Worm (Caenorhabditis elegans): ENCODE measurements around the gene C08F8.15.

ce11 chrIV:11183991-11184390 lies 23.4 kb upstream of the C08F8.15 start, which contains the start of gene nuaf-3:
- no peak for TF ChIP-seq blmp-1 (tag; optimal IDR thresholded peaks at IDR 0.05)
- TF ChIP-seq pha-4 (tag; optimal IDR thresholded peaks at IDR 0.05), result no peak
- no peak for TF ChIP-seq mep-1 (tag; optimal IDR thresholded peaks at IDR 0.05)
- TF ChIP-seq ces-1 (GFP tag; optimal IDR thresholded peaks at IDR 0.05), result no peak
- TF ChIP-seq nhr-28 (tag; optimal IDR thresholded peaks at IDR 0.05), result no peak
- no peak for TF ChIP-seq unc-39 (tag; optimal IDR thresholded peaks at IDR 0.05)
- no peak for TF ChIP-seq ceh-43 (GFP tag; optimal IDR thresholded peaks at IDR 0.05)
- no peak for TF ChIP-seq elt-1 (tag; optimal IDR thresholded peaks at IDR 0.05; ENCODE audit: borderline replicate concordance, insufficient read depth)
- no peak for TF ChIP-seq lin-13 (tag; optimal IDR thresholded peaks at IDR 0.05)
- no peak for TF ChIP-seq unc-62 (GFP tag; optimal IDR thresholded peaks at IDR 0.05)
